Worm (Caenorhabditis elegans): ENCODE data around the gene ZK673.1.

ZK673.1 gene

DNA sequence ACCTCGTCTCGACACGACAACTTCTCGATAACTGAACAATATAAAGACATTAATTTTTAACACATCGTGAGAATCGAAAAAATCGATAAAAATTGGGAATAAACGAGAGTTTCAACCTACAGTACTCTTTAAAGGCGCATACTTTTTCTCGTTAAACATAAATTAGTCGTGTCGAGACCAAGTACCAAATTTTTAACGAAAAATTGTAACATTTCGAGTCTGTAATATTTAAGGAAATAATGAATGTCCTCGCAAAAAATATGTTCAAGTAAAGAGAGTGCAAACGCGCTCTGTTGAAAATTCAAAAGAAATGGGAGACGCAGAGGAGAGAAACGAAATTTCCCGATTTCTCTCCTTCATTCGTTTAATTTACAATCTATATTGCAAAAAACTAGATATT, 7.4 kb downstream of the ZK673.1 start (continued):
- TF ChIP-seq tbx-9 (tag; optimal IDR thresholded peaks at IDR 0.05; ENCODE audit: borderline replicate concordance) (no peak), ztf-22 (GFP tag; optimal IDR thresholded peaks at IDR 0.05) (no peak), efl-1 (GFP tag; optimal IDR thresholded peaks at IDR 0.05) (no peak), mel-28 (tag; optimal IDR thresholded peaks at IDR 0.05; ENCODE audit: borderline replicate concordance) (peak; percentile 68), hrde-1 (tag; optimal IDR thresholded peaks at IDR 0.05; ENCODE audit: borderline replicate concordance) (no peak), F39B2.1 (GFP tag; IDR thresholded peaks at IDR 0.05) (no peak), bed-1 (GFP tag; IDR thresholded peaks at IDR 0.05) (no peak), ets-4 (GFP tag; optimal IDR thresholded peaks at IDR 0.05) (no peak), rcor-1 (GFP tag; IDR thresholded peaks at IDR 0.05) (no peak), nfyb-1 (GFP tag; IDR thresholded peaks at IDR 0.05) (peak; percentile 66; the same call in 1 of the 2 replicates), nhr-90 (tag; optimal IDR thresholded peaks at IDR 0.05) (no peak), ceh-100 (GFP tag; IDR thresholded peaks at IDR 0.05) (no peak), mes-4 (tag; optimal IDR thresholded peaks at IDR 0.05) (no peak), lin-40 (tag; optimal IDR thresholded peaks at IDR 0.05) (no peak), ztf-6 (GFP tag; IDR thresholded peaks at IDR 0.05) (no peak), athp-1 (tag; optimal IDR thresholded peaks at IDR 0.05) (peak; percentile 49), nhr-27 (tag; optimal IDR thresholded peaks at IDR 0.05) (no peak), lsy-27 (tag; optimal IDR thresholded peaks at IDR 0.05; ENCODE audit: borderline replicate concordance, insufficient read depth) (no peak), madf-6 (GFP tag; IDR thresholded peaks at IDR 0.05) (peak; percentile 34; the same call in 1 of the 2 replicates), F55B11.4 (tag; optimal IDR thresholded peaks at IDR 0.05; ENCODE audit: borderline replicate concordance, insufficient read depth) (no peak), dpff-1 (tag; optimal IDR thresholded peaks at IDR 0.05) (no peak), F57C9.4 (tag; optimal IDR thresholded peaks at IDR 0.05) (no peak), unc-62 (GFP tag; optimal IDR thresholded peaks at IDR 0.05) (no peak), egl-44 (GFP tag; IDR thresholded peaks at IDR 0.05) (no peak), mxl-1 (tag; optimal IDR thresholded peaks at IDR 0.05) (no peak), ceh-91 (GFP tag; IDR thresholded peaks at IDR 0.05) (no peak), K11D2.4 (GFP tag; IDR thresholded peaks at IDR 0.05) (no peak; the same call in 1 of the 2 replicates), T26A5.8 (tag; optimal IDR thresholded peaks at IDR 0.05) (no peak), egrh-3 (GFP tag; IDR thresholded peaks at IDR 0.05) (no peak), lin-26 (GFP tag; IDR thresholded peaks at IDR 0.05) (no peak), Y53G8AR.9 (GFP tag; conservative IDR thresholded peaks at IDR 0.05) (no peak), bed-2 (GFP tag; IDR thresholded peaks at IDR 0.05) (no peak), aptf-2 (GFP tag; conservative IDR thresholded peaks at IDR 0.05) (no peak), B0336.3 (GFP tag; IDR thresholded peaks at IDR 0.05) (peak; percentile 54), zim-3 (tag; optimal IDR thresholded peaks at IDR 0.05) (no peak), D2030.7 (GFP tag; IDR thresholded peaks at IDR 0.05) (no peak), nhr-120 (GFP tag; IDR thresholded peaks at IDR 0.05) (no peak), nhr-80 (tag; optimal IDR thresholded peaks at IDR 0.05) (no peak), him-1 (tag; optimal IDR thresholded peaks at IDR 0.05) (peak; percentile 26), Y79H2A.3 (GFP tag; conservative IDR thresholded peaks at IDR 0.05) (peak; percentile 61; the same call in 1 of the 2 replicates), sdz-38 (tag; optimal IDR thresholded peaks at IDR 0.05) (no peak), F57A8.1 (GFP tag; optimal IDR thresholded peaks at IDR 0.05) (no peak), Y53F4B.3 (GFP tag; IDR thresholded peaks at IDR 0.05) (no peak), ztf-3 (GFP tag; optimal IDR thresholded peaks at IDR 0.05) (no peak), chd-7 (tag; optimal IDR thresholded peaks at IDR 0.05) (no peak), ceh-27 (GFP tag; optimal IDR thresholded peaks at IDR 0.05) (no peak), pha-4 (tag; optimal IDR thresholded peaks at IDR 0.05) (no peak), snpc-1.3 (tag; optimal IDR thresholded peaks at IDR 0.05; ENCODE audit: insufficient read depth) (no peak), ccch-3 (GFP tag; optimal IDR thresholded peaks at IDR 0.05) (no peak)
